Worm (Caenorhabditis elegans) whole organism, late embryonic: ENCODE measurements around the gene srh-178.

ENCODE experiments used
- C38D4.7 ChIP-seq: fragments of 200-800 bp; sonication (Bioruptor generic); optimal IDR thresholded peaks from 2 replicates; lab custom pipeline; 2018; ENCODE audit warnings: mild to moderate bottlenecking, missing genetic modification characterization, moderate library complexity, missing compliant biosample characterization
- ama-1 ChIP-seq: fragments of 150-350 bp; optimal IDR thresholded peaks from 2 replicates; lab custom pipeline; 2014
- nfya-1 ChIP-seq: sonication (generic microtip); optimal IDR thresholded peaks from 2 replicates; lab custom pipeline; 2017; ENCODE audit warnings: missing genetic modification characterization, mild to moderate bottlenecking, missing compliant biosample characterization, antibody characterized with exemption, moderate library complexity
- tbx-2 ChIP-seq: sonication (generic microtip); optimal IDR thresholded peaks from 2 replicates; lab custom pipeline; 2016; ENCODE audit warnings: missing genetic modification characterization, missing compliant biosample characterization
- unc-55 ChIP-seq: sonication (generic microtip); optimal IDR thresholded peaks from 2 replicates; lab custom pipeline; 2017; ENCODE audit warnings: missing biosample characterization, missing genetic modification reagents, missing genetic modification characterization

- TF ChIP-seq C38D4.7 (GFP tag; lab: Kevin White, UChicago) (no peak), ama-1 (lab: Kevin White, UChicago) (no peak), nfya-1 (tag; lab: Kevin White, UChicago) (no peak), unc-55 (GFP tag; lab: Kevin White, UChicago) (no peak), tbx-2 (tag; lab: Kevin White, UChicago) (no peak)
Measured at ce11 chrV:18508564-18508963, 28.4 kb upstream of the srh-178 start, which contains the start of gene Y51A2D.1.
